Worm (Caenorhabditis elegans): Measurements from ENCODE around the gene nhr-7.

DNA sequence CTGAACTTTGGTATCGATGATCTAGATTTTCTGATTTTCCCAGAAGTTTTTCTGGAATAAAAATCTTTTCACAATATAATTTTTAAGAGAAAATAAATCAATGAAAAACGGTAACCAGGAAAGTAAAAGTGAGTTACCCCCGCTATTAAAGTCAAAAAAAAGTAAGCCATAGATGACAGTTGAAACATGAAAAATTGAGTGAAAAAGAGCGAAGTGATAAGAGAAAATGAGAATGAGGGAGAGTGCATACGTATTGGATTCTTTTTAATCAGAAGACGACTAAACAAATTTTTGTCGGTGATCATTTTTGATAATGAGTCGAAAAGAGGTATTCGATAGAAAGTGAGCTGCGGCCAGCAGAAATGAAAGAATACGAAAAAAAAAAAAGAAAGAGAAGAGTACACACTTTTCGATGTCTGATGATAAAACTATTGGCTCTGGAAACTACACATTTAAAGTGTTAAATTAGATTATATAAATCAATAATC lies 11.6 kb downstream of the nhr-7 start, which contains the start of gene gtl-1:
- TF ChIP-seq tra-4 (tag; optimal IDR thresholded peaks at IDR 0.05) (no peak), ceh-36 (tag; optimal IDR thresholded peaks at IDR 0.05) (no peak), F13C5.2 (tag; optimal IDR thresholded peaks at IDR 0.05) (no peak), hnd-1 (tag; optimal IDR thresholded peaks at IDR 0.05) (no peak), tbx-11 (GFP tag; IDR thresholded peaks at IDR 0.05) (no peak), ama-1 (optimal IDR thresholded peaks at IDR 0.05) (no peak), hmg-4 (GFP tag; optimal IDR thresholded peaks at IDR 0.05) (no peak), hmbx-1 (tag; optimal IDR thresholded peaks at IDR 0.05) (no peak), aly-1 (tag; optimal IDR thresholded peaks at IDR 0.05) (no peak), tbx-37 (GFP tag; conservative IDR thresholded peaks at IDR 0.05) (no peak)

Data from whole organism, early embryonic.